Worm (Caenorhabditis elegans): ENCODE measurements around the gene scl-20.

Gene scl-20

ce11 chrV:18723604-18724003 lies 10.7 kb downstream of the scl-20 start (continued):
- no peak for TF ChIP-seq hpl-2 (GFP tag; optimal IDR thresholded peaks at IDR 0.05)
- peak; percentile 78 to 86 for TF ChIP-seq efl-1 (optimal IDR thresholded peaks at IDR 0.05)
- peak; percentile 79 to 98 for TF ChIP-seq efl-1 (GFP tag; optimal IDR thresholded peaks at IDR 0.05 in 1 of 2)
- peak; percentile 37 for TF ChIP-seq sox-4 (tag; optimal IDR thresholded peaks at IDR 0.05)
- TF ChIP-seq hlh-4 (tag; optimal IDR thresholded peaks at IDR 0.05): no peak
- peak; percentile 80 for TF ChIP-seq nhr-237 (tag; optimal IDR thresholded peaks at IDR 0.05)
- TF ChIP-seq rnt-1 (tag; optimal IDR thresholded peaks at IDR 0.05): no peak
- no peak for TF ChIP-seq ets-5 (GFP tag; IDR thresholded peaks at IDR 0.05)
- peak; percentile 13 for TF ChIP-seq ceh-90 (tag; optimal IDR thresholded peaks at IDR 0.05)
- TF ChIP-seq ztf-11 (tag; optimal IDR thresholded peaks at IDR 0.05): peak in 1 of 2 experiments; percentile 72
- TF ChIP-seq xbp-1 (tag; optimal IDR thresholded peaks at IDR 0.05): peak; percentile 87
- TF ChIP-seq snu-23 (GFP tag; optimal IDR thresholded peaks at IDR 0.05): peak; percentile 94
- TF ChIP-seq vab-15 (tag; optimal IDR thresholded peaks at IDR 0.05): no peak
- TF ChIP-seq unc-30 (tag; optimal IDR thresholded peaks at IDR 0.05): no peak
- peak; percentile 58 for TF ChIP-seq F16B12.6 (tag; optimal IDR thresholded peaks at IDR 0.05)
- no peak for TF ChIP-seq ceh-8 (GFP tag; optimal IDR thresholded peaks at IDR 0.05)
- TF ChIP-seq egl-27 (tag; optimal IDR thresholded peaks at IDR 0.05): peak in 1 of 2 experiments; percentile 64
- TF ChIP-seq nhr-19 (GFP tag; conservative IDR thresholded peaks at IDR 0.05): peak; percentile 90
- no peak for TF ChIP-seq pqm-1 (tag; optimal IDR thresholded peaks at IDR 0.05)
- TF ChIP-seq fkh-8 (tag; optimal IDR thresholded peaks at IDR 0.05): no peak
- TF ChIP-seq unc-130 (tag; optimal IDR thresholded peaks at IDR 0.05): no peak
- peak; percentile 39 for TF ChIP-seq ceh-63 (GFP tag; optimal IDR thresholded peaks at IDR 0.05)
- TF ChIP-seq jun-1 (tag; optimal IDR thresholded peaks at IDR 0.05): peak; percentile 70
- no peak for TF ChIP-seq sptf-1 (tag; optimal IDR thresholded peaks at IDR 0.05)
- peak; percentile 93 for TF ChIP-seq tbx-2 (tag; optimal IDR thresholded peaks at IDR 0.05)
- peak; percentile 35 for TF ChIP-seq elt-2 (tag; optimal IDR thresholded peaks at IDR 0.05)
- no peak for TF ChIP-seq tlp-1 (tag; optimal IDR thresholded peaks at IDR 0.05)
- peak; percentile 47 for TF ChIP-seq C16A3.4 (tag; optimal IDR thresholded peaks at IDR 0.05)
- peak; percentile 68 for TF ChIP-seq nhr-11 (tag; optimal IDR thresholded peaks at IDR 0.05)
- peak; percentile 86 for TF ChIP-seq unc-86 (tag; optimal IDR thresholded peaks at IDR 0.05)
- no peak for TF ChIP-seq mef-2 (tag; optimal IDR thresholded peaks at IDR 0.05)
- peak; percentile 90 to 92 for TF ChIP-seq lsy-2 (tag; optimal IDR thresholded peaks at IDR 0.05)
- TF ChIP-seq C04F5.9 (tag; optimal IDR thresholded peaks at IDR 0.05): no peak
- TF ChIP-seq unc-98 (GFP tag; IDR thresholded peaks at IDR 0.05): no peak
- peak; percentile 96 for TF ChIP-seq mep-1 (tag; optimal IDR thresholded peaks at IDR 0.05)
- peak; percentile 66 to 78 (median 73) for TF ChIP-seq dpl-1 (GFP tag; optimal IDR thresholded peaks at IDR 0.05)
- no peak for TF ChIP-seq hlh-17 (GFP tag; optimal IDR thresholded peaks at IDR 0.05; ENCODE audit: borderline replicate concordance)
- TF ChIP-seq swsn-7 (tag; optimal IDR thresholded peaks at IDR 0.05): peak; percentile 95
- TF ChIP-seq lin-39 (tag; optimal IDR thresholded peaks at IDR 0.05): peak; percentile 30
- TF ChIP-seq irx-1 (tag; optimal IDR thresholded peaks at IDR 0.05): peak; percentile 76
- TF ChIP-seq zag-1 (tag; optimal IDR thresholded peaks at IDR 0.05): peak; percentile 5
- no peak for TF ChIP-seq ama-1 (optimal IDR thresholded peaks at IDR 0.05)
- TF ChIP-seq ces-1 (GFP tag; optimal IDR thresholded peaks at IDR 0.05): no peak

DNA sequence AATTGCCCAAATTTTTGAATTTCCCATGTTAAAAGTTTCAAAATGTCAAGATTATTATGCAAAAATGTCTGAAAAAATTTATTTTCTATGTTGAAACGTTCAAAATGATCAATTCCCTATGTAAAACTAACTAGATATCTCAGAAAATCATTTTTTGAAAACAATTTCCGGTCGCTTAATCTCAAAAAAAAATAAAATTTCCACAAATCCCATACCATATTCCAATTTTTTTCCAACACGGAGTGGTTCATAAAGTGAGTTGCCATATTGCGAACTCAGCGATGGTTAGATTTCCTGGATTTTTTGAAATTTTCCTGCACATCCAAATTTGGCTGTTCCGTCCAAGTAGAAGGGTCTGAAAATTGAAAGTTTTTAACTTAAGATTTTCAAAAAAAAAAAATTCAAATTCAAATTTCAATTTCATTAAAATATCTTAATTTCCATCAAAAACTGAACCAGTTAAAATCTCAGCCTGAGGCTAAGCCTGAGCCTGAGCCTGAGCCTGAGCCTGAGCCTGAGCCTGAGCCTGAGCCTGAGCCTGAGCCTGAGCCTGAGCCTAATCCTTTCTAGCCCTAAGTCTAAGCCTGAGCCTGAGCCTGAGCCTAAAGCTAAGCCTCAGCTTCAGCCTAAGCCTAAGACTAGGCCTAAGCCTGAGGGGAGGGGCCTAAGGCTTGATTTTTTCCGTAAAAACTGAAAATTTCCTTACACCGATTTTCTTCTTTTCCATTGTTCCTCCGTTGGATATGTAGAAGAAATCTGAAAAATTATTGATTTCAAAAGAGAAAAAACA lies 11.6 kb downstream of the scl-20 start:
- TF ChIP-seq lin-15B (tag; optimal IDR thresholded peaks at IDR 0.05) (no peak), ets-5 (GFP tag; IDR thresholded peaks at IDR 0.05) (0 out of 2 replicates have a peak, but pooled peaks have one; percentile 28), blmp-1 (tag; optimal IDR thresholded peaks at IDR 0.05) (no peak), ceh-63 (GFP tag; optimal IDR thresholded peaks at IDR 0.05) (peak; percentile 22), sptf-1 (tag; optimal IDR thresholded peaks at IDR 0.05) (peak; percentile 100), efl-1 (optimal IDR thresholded peaks at IDR 0.05) (no peak), efl-1 (GFP tag; optimal IDR thresholded peaks at IDR 0.05 in 1 of 2) (peak in 1 of 2 experiments; percentile 64)

Measured in whole organism, L1 larva.